Worm (Caenorhabditis elegans): Measurements from ENCODE around the gene C54D10.4.

- no peak for TF ChIP-seq unc-62 (GFP tag; optimal IDR thresholded peaks at IDR 0.05)
- TF ChIP-seq lin-39 (tag; optimal IDR thresholded peaks at IDR 0.05): no peak
- TF ChIP-seq nhr-237 (tag; optimal IDR thresholded peaks at IDR 0.05): no peak
- no peak for TF ChIP-seq ztf-11 (tag; optimal IDR thresholded peaks at IDR 0.05)
- no peak for TF ChIP-seq nhr-25 (tag; optimal IDR thresholded peaks at IDR 0.05)
- no peak for TF ChIP-seq jun-1 (tag; optimal IDR thresholded peaks at IDR 0.05)
- TF ChIP-seq nhr-11 (tag; optimal IDR thresholded peaks at IDR 0.05): no peak
Measured at ce11 chrV:12417277-12417676, 3.5 kb downstream of the C54D10.4 start, which contains the start of gene cdr-3.

All from whole organism, L3 larva.